Worm (Caenorhabditis elegans) whole organism, L3 larva: ENCODE measurements around the gene nhr-58.

Experiments
- aly-2 ChIP-seq: fragments of 150-350 bp; optimal IDR thresholded peaks from 2 replicates; lab custom pipeline; 2014; ENCODE audit warnings: missing biosample characterization, missing genetic modification characterization
- ama-1 ChIP-seq: fragments of 150-350 bp; optimal IDR thresholded peaks from 2 replicates; lab custom pipeline; 2018
- ceh-28 ChIP-seq: fragments of 150-350 bp; optimal IDR thresholded peaks from 2 replicates; lab custom pipeline; 2014; ENCODE audit warnings: missing biosample characterization, missing genetic modification reagents, missing genetic modification characterization
- ceh-9 ChIP-seq: sonication (generic microtip); optimal IDR thresholded peaks from 2 replicates; lab custom pipeline; 2018; ENCODE audit warnings: missing biosample characterization, missing genetic modification characterization
- daf-12 ChIP-seq: fragments of 150-350 bp; optimal IDR thresholded peaks from 2 replicates; lab custom pipeline; 2014; ENCODE audit warnings: missing biosample characterization, missing genetic modification reagents, missing genetic modification characterization
- egl-5 ChIP-seq: fragments of 150-350 bp; optimal IDR thresholded peaks from 2 replicates; lab custom pipeline; 2017; ENCODE audit warnings: missing biosample characterization, missing genetic modification reagents, missing genetic modification characterization, inconsistent platforms
- elt-2 ChIP-seq: sonication (generic microtip); optimal IDR thresholded peaks from 2 replicates; lab custom pipeline; 2016; ENCODE audit warnings: missing genetic modification reagents, mild to moderate bottlenecking, missing genetic modification characterization, missing compliant biosample characterization
- elt-3 ChIP-seq, 3 experiments: fragments of 150-350 bp in 1 of 3; sonication (generic microtip) in 2 of 3; optimal IDR thresholded peaks; 2 replicates in 2 of 3; 4 replicates in 1 of 3; lab custom pipeline; 2014 to 2017; ENCODE audit warnings: missing biosample characterization in 3 of 3, missing genetic modification characterization in 3 of 3
- eor-1 ChIP-seq, 2 experiments: fragments of 150-350 bp; optimal IDR thresholded peaks; 2 replicates each; lab custom pipeline; 2014 to 2018; ENCODE audit warnings: missing biosample characterization in 2 of 2, missing genetic modification characterization in 2 of 2
- fkh-10 ChIP-seq: sonication (generic microtip); optimal IDR thresholded peaks from 2 replicates; lab custom pipeline; 2017; ENCODE audit warnings: missing biosample characterization, missing genetic modification reagents, missing genetic modification characterization
- fkh-2 ChIP-seq: fragments of 150-350 bp; optimal IDR thresholded peaks from 2 replicates; lab custom pipeline; 2014; ENCODE audit warnings: missing biosample characterization, missing genetic modification reagents, missing genetic modification characterization
- fos-1 ChIP-seq: fragments of 150-350 bp; optimal IDR thresholded peaks from 2 replicates; lab custom pipeline; 2014; ENCODE audit warnings: missing biosample characterization, missing genetic modification characterization
- jun-1 ChIP-seq: fragments of 150-350 bp; optimal IDR thresholded peaks from 2 replicates; lab custom pipeline; 2014; ENCODE audit warnings: missing biosample characterization, missing genetic modification reagents, missing genetic modification characterization
- lin-39 ChIP-seq: fragments of 150-350 bp; optimal IDR thresholded peaks from 2 replicates; lab custom pipeline; 2018; ENCODE audit warnings: missing biosample characterization, missing genetic modification reagents, missing genetic modification characterization
- lsy-12 ChIP-seq: sonication (generic microtip); optimal IDR thresholded peaks from 2 replicates; lab custom pipeline; 2016; ENCODE audit warnings: mild to moderate bottlenecking, missing genetic modification characterization, missing compliant biosample characterization
- mdl-1 ChIP-seq: fragments of 150-350 bp; optimal IDR thresholded peaks from 2 replicates; lab custom pipeline; 2014; ENCODE audit warnings: missing biosample characterization, missing genetic modification characterization
- mml-1 ChIP-seq: fragments of 150-350 bp; sonication (generic microtip); optimal IDR thresholded peaks from 3 replicates; lab custom pipeline; 2014; ENCODE audit warnings: missing biosample characterization, missing genetic modification characterization
- nhr-11 ChIP-seq: fragments of 150-350 bp; optimal IDR thresholded peaks from 2 replicates; lab custom pipeline; 2014; ENCODE audit warnings: missing biosample characterization, missing genetic modification characterization
- nhr-23 ChIP-seq: fragments of 150-350 bp; optimal IDR thresholded peaks from 2 replicates; lab custom pipeline; 2014; ENCODE audit warnings: missing biosample characterization, missing genetic modification reagents, missing genetic modification characterization
- nhr-237 ChIP-seq: fragments of 150-350 bp; optimal IDR thresholded peaks from 2 replicates; lab custom pipeline; 2014; ENCODE audit warnings: missing biosample characterization, missing genetic modification characterization
- nhr-25 ChIP-seq: sonication (generic microtip); optimal IDR thresholded peaks from 2 replicates; lab custom pipeline; 2017; ENCODE audit warnings: missing biosample characterization, missing genetic modification characterization
- nhr-28 ChIP-seq: fragments of 150-350 bp; optimal IDR thresholded peaks from 2 replicates; lab custom pipeline; 2014; ENCODE audit warnings: missing biosample characterization, missing genetic modification characterization
- nhr-67 ChIP-seq: fragments of 150-350 bp; optimal IDR thresholded peaks from 2 replicates; lab custom pipeline; 2014; ENCODE audit warnings: missing biosample characterization, missing genetic modification characterization
- nhr-76 ChIP-seq: fragments of 150-350 bp; sonication (generic microtip); optimal IDR thresholded peaks from 5 replicates; lab custom pipeline; 2014; ENCODE audit warnings: missing biosample characterization, missing genetic modification characterization
- nhr-77 ChIP-seq: fragments of 150-350 bp; optimal IDR thresholded peaks from 2 replicates; lab custom pipeline; 2014; ENCODE audit warnings: missing biosample characterization, missing genetic modification characterization
- pha-4 ChIP-seq: fragments of 150-350 bp; optimal IDR thresholded peaks from 2 replicates; lab custom pipeline; 2014; ENCODE audit warnings: missing biosample characterization, missing genetic modification reagents, missing genetic modification characterization
- pqm-1 ChIP-seq: fragments of 150-350 bp; optimal IDR thresholded peaks from 2 replicates; lab custom pipeline; 2017; ENCODE audit warnings: missing biosample characterization, missing genetic modification characterization, inconsistent platforms
- sea-2 ChIP-seq: fragments of 150-350 bp; sonication (generic microtip); optimal IDR thresholded peaks from 4 replicates; lab custom pipeline; 2014; ENCODE audit warnings: missing biosample characterization, missing genetic modification reagents, missing genetic modification characterization
- skn-1 ChIP-seq: fragments of 150-350 bp; optimal IDR thresholded peaks from 2 replicates; lab custom pipeline; 2014; ENCODE audit warnings: missing biosample characterization, missing genetic modification characterization
- snpc-4 ChIP-seq: fragments of 150-350 bp; optimal IDR thresholded peaks from 2 replicates; lab custom pipeline; 2014; ENCODE audit warnings: missing biosample characterization, missing genetic modification characterization
- tbx-2 ChIP-seq: sonication (generic microtip); optimal IDR thresholded peaks from 2 replicates; lab custom pipeline; 2016; ENCODE audit warnings: mild to moderate bottlenecking, missing genetic modification characterization, missing compliant biosample characterization
- zag-1 ChIP-seq: fragments of 150-350 bp; optimal IDR thresholded peaks from 2 replicates; lab custom pipeline; 2014; ENCODE audit warnings: missing biosample characterization, missing genetic modification characterization
- ztf-4 ChIP-seq: fragments of 150-350 bp; optimal IDR thresholded peaks from 2 replicates; lab custom pipeline; 2014; ENCODE audit warnings: missing biosample characterization, missing genetic modification characterization

nhr-58 gene

ce11 chrV:500535-500934 lies 31.5 kb upstream of the nhr-58 start:
- TF ChIP-seq ama-1 (lab: Kevin White, UChicago) = no peak
- TF ChIP-seq snpc-4 (tag; lab: Kevin White, UChicago) = no peak
- no peak for TF ChIP-seq egl-5 (tag; lab: Kevin White, UChicago)
- TF ChIP-seq elt-2 = no peak
- TF ChIP-seq daf-12 (tag; lab: Kevin White, UChicago) = no peak
- TF ChIP-seq nhr-25 (tag; lab: Kevin White, UChicago) = no peak
- no peak for TF ChIP-seq sea-2 (GFP tag; lab: Kevin White, UChicago)
- no peak for TF ChIP-seq nhr-77 (tag; lab: Kevin White, UChicago)
- TF ChIP-seq, all 47 proteins: peak for 0

ce11 chrV:501230-501629 lies 30.8 kb upstream of the nhr-58 start, which contains the start of gene str-256:
Gene str-256 (minus strand): TSS chrV:501330.
- TF ChIP-seq lin-39 (tag; lab: Kevin White, UChicago) = no peak
- no peak for TF ChIP-seq zag-1 (tag; lab: Kevin White, UChicago)
- no peak for TF ChIP-seq nhr-67 (tag; lab: Kevin White, UChicago)
- no peak for TF ChIP-seq ceh-28 (tag; lab: Kevin White, UChicago)
- no peak for TF ChIP-seq elt-3 (tag; optimal IDR thresholded peaks at IDR 0.05; lab: Kevin White, UChicago)
- TF ChIP-seq nhr-76 (tag; lab: Kevin White, UChicago) = no peak
- no peak for TF ChIP-seq mml-1 (tag; lab: Kevin White, UChicago)
- no peak for TF ChIP-seq fos-1 (tag; lab: Kevin White, UChicago)

- no peak for TF ChIP-seq skn-1 (tag; lab: Kevin White, UChicago)
- TF ChIP-seq pqm-1 (tag; lab: Kevin White, UChicago) = no peak
- no peak for TF ChIP-seq egl-5 (tag; lab: Kevin White, UChicago)
- no peak for TF ChIP-seq nhr-11 (tag; lab: Kevin White, UChicago)
- no peak for TF ChIP-seq ceh-9 (tag; lab: Kevin White, UChicago)
- TF ChIP-seq zag-1 (tag; lab: Kevin White, UChicago) = no peak
- no peak for TF ChIP-seq ztf-4 (tag; lab: Kevin White, UChicago)
These were observed 29.2 kb upstream of the nhr-58 start, which contains the start of gene T01G6.10 for ce11 chrV:502803-503273. Gene T01G6.10 (minus strand): TSS chrV:503223.

ce11 chrV:503728-504127 lies 28.3 kb upstream of the nhr-58 start, which contains the start of gene srlf-35:
Gene srlf-35 (plus strand): TSS chrV:504028.
- TF ChIP-seq ztf-4 (tag; lab: Kevin White, UChicago) = no peak
- TF ChIP-seq nhr-25 (tag; lab: Kevin White, UChicago) = no peak
- no peak for TF ChIP-seq fkh-2
- TF ChIP-seq jun-1 (tag; lab: Kevin White, UChicago) = no peak
- TF ChIP-seq fkh-10 (GFP tag; lab: Kevin White, UChicago) = no peak
- no peak for TF ChIP-seq ama-1 (lab: Kevin White, UChicago)
- TF ChIP-seq lsy-12 (tag; lab: Kevin White, UChicago) = no peak
- no peak for TF ChIP-seq mdl-1 (tag; lab: Kevin White, UChicago)
- TF ChIP-seq nhr-23 (tag; lab: Kevin White, UChicago) = no peak
- no peak for TF ChIP-seq snpc-4 (tag; lab: Kevin White, UChicago)
- no peak for TF ChIP-seq daf-12 (tag; lab: Kevin White, UChicago)
- TF ChIP-seq ceh-9 (tag; lab: Kevin White, UChicago) = no peak
- no peak for TF ChIP-seq nhr-28 (tag; lab: Kevin White, UChicago)
- TF ChIP-seq nhr-76 (tag; lab: Kevin White, UChicago) = no peak
- no peak for TF ChIP-seq nhr-67 (tag; lab: Kevin White, UChicago)
- no peak for TF ChIP-seq pqm-1 (tag; lab: Kevin White, UChicago)
- TF ChIP-seq pha-4 (tag; lab: Kevin White, UChicago) = no peak
- no peak for TF ChIP-seq tbx-2
- no peak for TF ChIP-seq eor-1 (tag; optimal IDR thresholded peaks at IDR 0.05; lab: Kevin White, UChicago)

- TF ChIP-seq nhr-237 (tag; lab: Kevin White, UChicago) (no peak), lsy-12 (tag; lab: Kevin White, UChicago) (no peak), aly-2 (no peak), mdl-1 (tag; lab: Kevin White, UChicago) (no peak)
- TF ChIP-seq, all 47 proteins: peak for 0
These were observed 26.9 kb upstream of the nhr-58 start, which contains the start of gene srlf-19 for ce11 chrV:505191-505590. Gene srlf-19 (plus strand): TSS chrV:505491.
